Fruit fly (Drosophila melanogaster) whole organism, embryonic: ENCODE results near the gene fmt.

ENCODE experiments used
- Atf3 ChIP-seq: fragments of 200-800 bp; sonication (Bioruptor generic); optimal IDR thresholded peaks from 3 replicates; lab custom pipeline; 2016; ENCODE audit warnings: missing biosample characterization, missing genetic modification characterization
- Awh ChIP-seq: fragments of 200-800 bp; sonication (Bioruptor generic); IDR thresholded peaks from 2 replicates; pipeline ENCODE4, ENCODE4 v1.3.6; 2022; ENCODE audit warnings: missing biosample characterization, missing genetic modification characterization
- Bdp1 ChIP-seq: fragments of 200-800 bp; sonication (Bioruptor generic); optimal IDR thresholded peaks from 3 replicates; lab custom pipeline; 2016; ENCODE audit warnings: missing biosample characterization, missing genetic modification characterization
- Bgb ChIP-seq: fragments of 200-800 bp; sonication (Bioruptor generic); IDR thresholded peaks from 2 replicates; pipeline ENCODE4 v1.3.6; 2022; ENCODE audit warnings: missing biosample characterization, missing genetic modification characterization; ENCODE audit not compliant: partially characterized antibody
- CG10274 ChIP-seq: fragments of 200-800 bp; sonication (Bioruptor generic); optimal IDR thresholded peaks from 3 replicates; lab custom pipeline; 2017; ENCODE audit warnings: missing biosample characterization, mild to moderate bottlenecking, missing genetic modification characterization
- CG10959 ChIP-seq: fragments of 200-800 bp; sonication (Bioruptor generic); IDR thresholded peaks from 2 replicates; pipeline ENCODE4 v1.3.6; 2022; ENCODE audit warnings: missing biosample characterization, missing genetic modification characterization
- CG11093 ChIP-seq: fragments of 200-800 bp; sonication (Bioruptor generic); IDR thresholded peaks from 3 replicates; pipeline ENCODE4 v1.3.6; 2022; ENCODE audit warnings: missing biosample characterization, missing genetic modification characterization
- CG11398 ChIP-seq: fragments of 200-800 bp; sonication (Bioruptor generic); optimal IDR thresholded peaks from 2 replicates; lab custom pipeline; 2016; ENCODE audit warnings: missing biosample characterization, missing genetic modification characterization
- CG12219 ChIP-seq: fragments of 200-800 bp; sonication (Bioruptor generic); optimal IDR thresholded peaks from 3 replicates; lab custom pipeline; 2018; ENCODE audit warnings: missing biosample characterization, mild to moderate bottlenecking, missing genetic modification characterization
- CG12659 ChIP-seq: fragments of 200-800 bp; sonication (Bioruptor generic); optimal IDR thresholded peaks from 3 replicates; lab custom pipeline; 2017; ENCODE audit warnings: mild to moderate bottlenecking, missing biosample characterization, missing genetic modification reagents, missing genetic modification characterization
- CG12744 ChIP-seq: fragments of 200-800 bp; sonication (Bioruptor generic); optimal IDR thresholded peaks from 2 replicates; lab custom pipeline; 2016; ENCODE audit warnings: missing biosample characterization, missing genetic modification characterization
- CG14667 ChIP-seq: fragments of 200-800 bp; sonication (Bioruptor generic); IDR thresholded peaks from 2 replicates; pipeline ENCODE4 v1.3.6; 2022; ENCODE audit warnings: missing biosample characterization, missing genetic modification characterization
- CG15073 ChIP-seq: fragments of 200-800 bp; sonication (Bioruptor generic); optimal IDR thresholded peaks from 2 replicates; lab custom pipeline; 2016; ENCODE audit warnings: missing biosample characterization, missing genetic modification characterization
- CG15269 ChIP-seq: fragments of 200-800 bp; sonication (Bioruptor generic); optimal IDR thresholded peaks from 2 replicates; lab custom pipeline; 2018; ENCODE audit warnings: missing biosample characterization, mild to moderate bottlenecking, missing genetic modification characterization, moderate library complexity
- CG17186 ChIP-seq: fragments of 200-800 bp; sonication (Bioruptor generic); optimal IDR thresholded peaks from 3 replicates; lab custom pipeline; 2017; ENCODE audit warnings: missing biosample characterization, missing genetic modification reagents, missing genetic modification characterization
- CG1832 ChIP-seq: fragments of 200-800 bp; sonication (Bioruptor generic); optimal IDR thresholded peaks from 2 replicates; lab custom pipeline; 2017; ENCODE audit warnings: missing biosample characterization, mild to moderate bottlenecking, missing genetic modification characterization, inconsistent platforms
- CG32772 ChIP-seq: fragments of 200-800 bp; sonication (Bioruptor generic); IDR thresholded peaks from 2 replicates; pipeline ENCODE4 v1.3.6; 2022; ENCODE audit warnings: missing biosample characterization, missing genetic modification characterization
- CG33557 ChIP-seq: fragments of 200-800 bp; sonication (Bioruptor generic); optimal IDR thresholded peaks from 2 replicates; lab custom pipeline; 2019; ENCODE audit warnings: missing biosample characterization, mild to moderate bottlenecking, missing genetic modification characterization, moderate library complexity
- CG4617 ChIP-seq: fragments of 200-800 bp; sonication (Bioruptor generic); optimal IDR thresholded peaks from 3 replicates; lab custom pipeline; 2016; ENCODE audit warnings: missing biosample characterization, missing genetic modification characterization, borderline replicate concordance
- CG4707 ChIP-seq: fragments of 200-800 bp; sonication (Bioruptor generic); optimal IDR thresholded peaks from 2 replicates; lab custom pipeline; 2018; ENCODE audit warnings: missing biosample characterization, mild to moderate bottlenecking, missing genetic modification characterization, moderate library complexity
- CG5180 ChIP-seq: fragments of 200-800 bp; sonication (Bioruptor generic); optimal IDR thresholded peaks from 3 replicates; lab custom pipeline; 2017; ENCODE audit warnings: missing biosample characterization, missing genetic modification characterization, mild to moderate bottlenecking, moderate library complexity, missing genetic modification reagents
- CG6175 ChIP-seq: fragments of 200-800 bp; sonication (Bioruptor generic); IDR thresholded peaks from 3 replicates; pipeline ENCODE4 v1.3.6; 2022; ENCODE audit warnings: missing biosample characterization, missing genetic modification characterization
- D19B ChIP-seq: fragments of 200-800 bp; sonication (Bioruptor generic); optimal IDR thresholded peaks from 2 replicates; lab custom pipeline; 2017; ENCODE audit warnings: missing biosample characterization, mild to moderate bottlenecking, missing genetic modification characterization
- H2.0 ChIP-seq: fragments of 200-800 bp; sonication (Bioruptor generic); IDR thresholded peaks from 2 replicates; pipeline ENCODE4 v1.3.6; 2022; ENCODE audit warnings: missing biosample characterization, missing genetic modification characterization
- HLH4C ChIP-seq: fragments of 200-800 bp; sonication (Bioruptor generic); IDR thresholded peaks from 3 replicates; pipeline ENCODE4 v1.3.6; 2022; ENCODE audit warnings: missing biosample characterization, missing genetic modification characterization; ENCODE audit not compliant: partially characterized antibody
- NfI ChIP-seq: fragments of 200-800 bp; sonication (Bioruptor generic); optimal IDR thresholded peaks from 3 replicates; lab custom pipeline; 2018; ENCODE audit warnings: missing biosample characterization, mild to moderate bottlenecking, missing genetic modification characterization, moderate library complexity
- Sin3A ChIP-seq: fragments of >200 bp; optimal IDR thresholded peaks from 2 replicates; lab custom pipeline; 2018
- ara ChIP-seq: fragments of 200-800 bp; sonication (Bioruptor generic); IDR thresholded peaks from 2 replicates; pipeline ENCODE4 v1.3.6; 2022; ENCODE audit warnings: missing biosample characterization, missing genetic modification characterization
- ato ChIP-seq: fragments of 200-800 bp; sonication (Bioruptor generic); IDR thresholded peaks from 2 replicates; pipeline ENCODE4 v1.3.6; 2022; ENCODE audit warnings: missing biosample characterization, missing genetic modification characterization; ENCODE audit not compliant: partially characterized antibody
- cad ChIP-seq: fragments of >200 bp; optimal IDR thresholded peaks from 2 replicates; lab custom pipeline; 2017; ENCODE audit warnings: missing biosample characterization, missing genetic modification characterization
- cato ChIP-seq: fragments of 200-800 bp; sonication (Bioruptor generic); optimal IDR thresholded peaks from 2 replicates; lab custom pipeline; 2016; ENCODE audit warnings: missing biosample characterization, missing genetic modification characterization, borderline replicate concordance
- chif ChIP-seq, 2 experiments: fragments of 200-800 bp; sonication (Bioruptor generic); optimal IDR thresholded peaks; 3 replicates each; lab custom pipeline; 2016; ENCODE audit warnings: missing biosample characterization in 2 of 2, missing genetic modification characterization in 2 of 2
- da ChIP-seq: fragments of 200-800 bp; sonication (Bioruptor generic); optimal IDR thresholded peaks from 2 replicates; lab custom pipeline; 2016; ENCODE audit warnings: missing biosample characterization, missing genetic modification characterization
- dati ChIP-seq: fragments of 200-800 bp; sonication (Bioruptor generic); IDR thresholded peaks from 2 replicates; pipeline ENCODE4 v1.3.6; 2022; ENCODE audit warnings: missing biosample characterization, missing genetic modification characterization
- dmrt99B ChIP-seq: fragments of 200-800 bp; sonication (Bioruptor generic); optimal IDR thresholded peaks from 2 replicates; lab custom pipeline; 2018; ENCODE audit warnings: missing biosample characterization, mild to moderate bottlenecking, missing genetic modification characterization, moderate library complexity
- fd64A ChIP-seq: fragments of 200-800 bp; sonication (Bioruptor generic); optimal IDR thresholded peaks from 3 replicates; lab custom pipeline; 2018; ENCODE audit warnings: missing biosample characterization, mild to moderate bottlenecking, missing genetic modification characterization
- fd96Cb ChIP-seq: fragments of 200-800 bp; sonication (Bioruptor generic); optimal IDR thresholded peaks from 2 replicates; lab custom pipeline; 2018; ENCODE audit warnings: missing biosample characterization, mild to moderate bottlenecking, missing genetic modification characterization, moderate library complexity
- fu2 ChIP-seq: fragments of 200-800 bp; sonication (Bioruptor generic); optimal IDR thresholded peaks from 2 replicates; lab custom pipeline; 2016; ENCODE audit warnings: missing biosample characterization, missing genetic modification characterization
- gem ChIP-seq: fragments of 200-800 bp; sonication (Bioruptor generic); optimal IDR thresholded peaks from 2 replicates; lab custom pipeline; 2019; ENCODE audit warnings: missing biosample characterization, mild to moderate bottlenecking, missing genetic modification characterization, moderate library complexity
- inv ChIP-seq: fragments of 200-800 bp; sonication (Bioruptor generic); IDR thresholded peaks from 2 replicates; pipeline ENCODE4 v1.3.6; 2022; ENCODE audit warnings: missing biosample characterization, missing genetic modification characterization; ENCODE audit not compliant: partially characterized antibody
- lmd ChIP-seq: fragments of 200-800 bp; sonication (Bioruptor generic); IDR thresholded peaks from 2 replicates; pipeline ENCODE4 v1.3.6; 2022; ENCODE audit warnings: missing biosample characterization, missing genetic modification characterization
- nau ChIP-seq: fragments of 200-800 bp; sonication (Bioruptor generic); optimal IDR thresholded peaks from 3 replicates; lab custom pipeline; 2017; ENCODE audit warnings: missing biosample characterization, mild to moderate bottlenecking, missing genetic modification characterization, missing genetic modification reagents
- pum ChIP-seq: fragments of 200-800 bp; sonication (Bioruptor generic); optimal IDR thresholded peaks from 2 replicates; lab custom pipeline; 2016; ENCODE audit warnings: missing biosample characterization, missing genetic modification characterization
- salm ChIP-seq: fragments of 200-800 bp; sonication (Bioruptor generic); optimal IDR thresholded peaks from 2 replicates; lab custom pipeline; 2018; ENCODE audit warnings: missing biosample characterization, mild to moderate bottlenecking, missing genetic modification characterization
- sisA ChIP-seq: fragments of 200-800 bp; sonication (Bioruptor generic); IDR thresholded peaks from 2 replicates; pipeline ENCODE4 v1.3.6; 2022; ENCODE audit warnings: missing biosample characterization, missing genetic modification characterization
- tll ChIP-seq, 2 experiments: fragments of 200-800 bp in 1 of 2; fragments of >200 bp in 1 of 2; sonication (Bioruptor generic) in 1 of 2; optimal IDR thresholded peaks; 2 replicates each; lab custom pipeline; 2017 to 2019; ENCODE audit warnings: missing biosample characterization in 2 of 2, missing genetic modification characterization in 2 of 2, mild to moderate bottlenecking in 1 of 2, moderate library complexity in 1 of 2
- tup ChIP-seq: fragments of 200-800 bp; sonication (Bioruptor generic); optimal IDR thresholded peaks from 2 replicates; lab custom pipeline; 2016; ENCODE audit warnings: missing biosample characterization, mild to moderate bottlenecking, missing genetic modification characterization, moderate library complexity
- z ChIP-seq: fragments of 200-800 bp; sonication (Bioruptor generic); IDR thresholded peaks from 3 replicates; pipeline ENCODE4 v1.3.6; 2022; ENCODE audit warnings: missing biosample characterization, missing genetic modification characterization

Gene fmt

DNA sequence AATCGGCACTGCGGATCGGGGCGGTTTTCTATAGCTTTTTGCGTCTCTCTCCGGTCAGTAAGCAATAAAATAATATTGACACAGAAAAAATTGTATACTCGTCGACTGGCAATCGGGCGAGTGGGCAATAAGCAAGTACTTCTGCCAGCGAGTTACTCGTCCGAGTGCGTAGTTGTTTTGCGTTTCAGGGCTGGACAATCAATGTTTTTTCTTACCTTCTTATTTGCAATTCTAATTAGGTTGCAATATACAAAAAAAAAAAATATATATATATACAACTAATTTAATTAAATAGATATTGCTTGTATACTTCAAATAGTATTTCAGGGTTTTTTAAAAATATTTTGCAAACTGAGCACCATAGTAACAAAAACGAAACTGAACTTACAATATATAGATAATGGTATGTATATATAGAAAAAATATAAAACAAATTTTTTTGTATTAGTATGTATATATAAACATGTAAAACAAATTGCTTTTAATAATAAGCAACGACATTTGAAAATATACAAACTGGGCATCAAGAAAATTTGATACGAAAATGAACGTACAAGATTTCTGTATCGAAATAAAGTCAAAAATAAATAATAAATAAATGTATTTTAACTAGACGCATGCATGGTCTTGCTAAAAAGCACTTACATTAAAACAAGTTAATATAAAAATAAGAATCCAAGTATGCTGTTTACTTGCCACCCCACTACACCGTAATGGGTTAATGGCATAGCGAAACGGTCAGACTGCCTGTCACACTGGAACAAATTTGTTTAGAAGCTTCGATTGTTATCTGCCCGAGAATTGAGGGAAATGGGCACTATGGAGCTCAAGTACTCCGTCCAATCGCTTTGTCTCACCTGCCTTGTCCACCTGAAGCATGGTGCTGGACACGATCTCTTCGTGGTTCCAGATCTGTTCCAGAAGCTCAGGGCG is 15.6 kb upstream of the fmt start, which contains the start of the genes D19A and CG7386 (continued):
- TF ChIP-seq CG15269 (tag; lab: Kevin White, UChicago) (peak; percentile 65), pum (peak; percentile 28), CG12659 (GFP tag; lab: Kevin White, UChicago) (peak; percentile 49), tup (GFP tag; lab: Kevin White, UChicago) (peak; percentile 5), inv (GFP tag; lab: Robert Waterston, UW) (0 out of 2 replicates have a peak, but pooled peaks have one; percentile 21), CG10959 (peak; percentile 71), lmd (GFP tag; lab: Robert Waterston, UW) (peak; percentile 65), CG33557 (peak; percentile 48), Atf3 (GFP tag; lab: Kevin White, UChicago) (no peak), salm (tag; lab: Kevin White, UChicago) (no peak), nau (GFP tag; lab: Kevin White, UChicago) (no peak), cad (GFP tag; lab: Kevin White, UChicago) (no peak), CG4707 (GFP tag; lab: Kevin White, UChicago) (no peak), da (GFP tag; lab: Kevin White, UChicago) (no peak), H2.0 (GFP tag; lab: Robert Waterston, UW) (peak; percentile 59), ato (GFP tag; lab: Robert Waterston, UW) (no peak), fu2 (GFP tag; lab: Kevin White, UChicago) (peak; percentile 9), Sin3A (no peak), CG6175 (GFP tag; lab: Robert Waterston, UW) (no peak), dmrt99B (tag; lab: Kevin White, UChicago) (peak; percentile 45), CG11398 (GFP tag; lab: Kevin White, UChicago) (no peak), fd96Cb (tag; lab: Kevin White, UChicago) (peak; percentile 22), CG11093 (GFP tag; lab: Robert Waterston, UW) (peak; percentile 53; the same call in 2 of the 3 replicates), dati (GFP tag; lab: Robert Waterston, UW) (no peak), NfI (GFP tag; lab: Kevin White, UChicago) (peak; percentile 45), CG12219 (GFP tag; lab: Kevin White, UChicago) (peak; percentile 42), sisA (GFP tag; lab: Robert Waterston, UW) (peak; percentile 72), CG10274 (GFP tag; lab: Kevin White, UChicago) (peak; percentile 41), D19B (GFP tag; lab: Kevin White, UChicago) (peak; percentile 63), gem (peak; percentile 74), CG12744 (no peak), CG14667 (peak; percentile 39; the same call in 1 of the 2 replicates), Awh (no peak), CG32772 (GFP tag; lab: Robert Waterston, UW) (peak; percentile 46; the same call in 1 of the 2 replicates), HLH4C (GFP tag; lab: Robert Waterston, UW) (peak; percentile 51; the same call in 2 of the 3 replicates), fd64A (no peak), CG15073 (GFP tag; lab: Kevin White, UChicago) (no peak), ara (GFP tag; lab: Robert Waterston, UW) (peak; percentile 33; the same call in 1 of the 2 replicates), CG17186 (no peak), CG4617 (peak; percentile 7), CG5180 (GFP tag; lab: Kevin White, UChicago) (peak; percentile 29), chif (GFP tag; optimal IDR thresholded peaks at IDR 0.05; lab: Kevin White, UChicago) (peak in 1 of 2 experiments; percentile 40), Bgb (peak; percentile 35; the same call in 1 of the 2 replicates), tll (GFP tag; optimal IDR thresholded peaks at IDR 0.05; lab: Kevin White, UChicago) (no peak), Bdp1 (GFP tag; lab: Kevin White, UChicago) (no peak), CG1832 (no peak), z (GFP tag; lab: Robert Waterston, UW) (no peak), cato (GFP tag; lab: Kevin White, UChicago) (no peak)
